Fruit fly (Drosophila melanogaster) S2 (cell line): ENCODE results near the gene Pdi.

Source experiments
- CG8478 ChIP-seq: fragments of >200 bp; optimal IDR thresholded peaks from 2 replicates; lab custom pipeline; 2018
- CTCF ChIP-seq, 2 experiments: fragments of >200 bp; optimal IDR thresholded peaks; 2 replicates each; lab custom pipeline; 2018

Gene Pdi

DNA sequence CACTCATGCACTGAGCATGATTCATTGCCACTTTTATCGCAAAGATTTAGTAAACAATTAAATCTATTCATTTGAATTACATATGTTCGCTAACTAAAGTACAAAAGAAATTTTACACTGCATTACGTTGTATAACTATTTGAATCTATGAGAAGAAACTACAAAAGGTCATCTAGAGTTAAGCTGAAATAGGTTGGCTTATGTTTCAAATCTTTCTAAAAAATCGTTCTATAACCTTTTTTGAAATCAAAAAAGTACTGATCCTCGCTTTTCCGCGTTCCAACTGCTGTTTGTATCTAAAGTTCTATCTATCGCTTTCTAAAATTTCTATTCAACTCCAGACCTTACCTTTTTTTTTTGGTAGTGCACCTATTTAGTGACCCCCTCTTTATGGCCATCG lies 16.9 kb downstream of the Pdi start:
- no peak for TF ChIP-seq CTCF (optimal IDR thresholded peaks at IDR 0.05; lab: Kevin White, UChicago)
- no peak for TF ChIP-seq CG8478

DNA sequence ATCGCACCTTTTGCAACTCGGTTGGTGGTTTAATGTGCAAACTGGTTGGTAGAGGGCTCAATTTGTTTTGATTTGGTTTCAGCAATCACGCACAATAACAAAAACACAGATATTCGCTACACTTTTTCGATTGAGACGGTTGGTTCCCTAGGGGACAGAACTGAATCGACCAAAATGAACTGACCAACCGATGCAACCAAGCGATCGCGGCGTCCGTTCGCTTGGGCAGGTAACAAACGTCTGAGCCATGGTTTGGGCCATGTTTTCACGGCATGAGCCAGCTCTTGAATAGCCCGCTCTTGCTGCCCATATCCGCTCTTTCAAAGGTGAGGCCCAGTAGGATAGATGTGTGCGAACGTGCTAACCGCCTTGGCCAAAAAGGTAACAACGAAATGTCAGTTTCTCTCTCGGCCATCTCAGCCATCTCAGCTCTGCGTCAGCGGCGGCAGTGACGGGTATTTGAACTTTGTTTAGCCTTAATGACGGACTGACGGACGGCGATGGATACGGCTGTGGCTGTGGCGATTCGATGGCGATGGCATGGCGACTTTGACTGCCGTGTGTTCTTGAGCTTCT lies 17.5 kb downstream of the Pdi start, which contains the start of gene CG16959:
Gene CG16959 (minus strand): TSS at position 245 of the 576 bp plus-strand sequence.
- TF ChIP-seq CTCF (optimal IDR thresholded peaks at IDR 0.05; lab: Kevin White, UChicago) (no peak), CG8478 (no peak)

DNA sequence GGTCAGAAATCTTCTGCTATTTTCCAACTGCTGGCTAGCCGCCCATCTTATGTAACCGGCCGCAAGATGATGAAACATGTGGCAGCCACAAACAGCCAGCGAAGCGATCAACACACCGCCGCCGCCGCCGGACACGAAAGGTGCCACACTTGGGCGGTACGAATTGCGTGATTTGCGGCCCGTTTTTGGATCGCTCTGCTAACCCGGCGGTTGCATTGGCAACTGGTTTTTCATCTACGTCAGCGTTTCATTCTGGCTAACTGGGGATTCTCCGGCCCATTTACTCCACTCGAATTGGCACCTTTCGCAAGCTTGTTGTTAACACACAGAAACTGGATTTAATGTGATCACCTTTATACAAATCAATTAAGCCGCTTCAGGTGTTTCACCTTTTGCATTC lies 18.9 kb downstream of the Pdi start:
- TF ChIP-seq CTCF (optimal IDR thresholded peaks at IDR 0.05; lab: Kevin White, UChicago): no peak
- TF ChIP-seq CG8478: no peak

- TF ChIP-seq CG8478 (no peak), CTCF (optimal IDR thresholded peaks at IDR 0.05; lab: Kevin White, UChicago) (no peak)
These were observed 21.4 kb downstream of the Pdi start, which contains the start of gene CG32847 for dm6 chr3L:15121272-15121671. TSS of gene CG32847 (plus strand) at chr3L:15121572.

DNA sequence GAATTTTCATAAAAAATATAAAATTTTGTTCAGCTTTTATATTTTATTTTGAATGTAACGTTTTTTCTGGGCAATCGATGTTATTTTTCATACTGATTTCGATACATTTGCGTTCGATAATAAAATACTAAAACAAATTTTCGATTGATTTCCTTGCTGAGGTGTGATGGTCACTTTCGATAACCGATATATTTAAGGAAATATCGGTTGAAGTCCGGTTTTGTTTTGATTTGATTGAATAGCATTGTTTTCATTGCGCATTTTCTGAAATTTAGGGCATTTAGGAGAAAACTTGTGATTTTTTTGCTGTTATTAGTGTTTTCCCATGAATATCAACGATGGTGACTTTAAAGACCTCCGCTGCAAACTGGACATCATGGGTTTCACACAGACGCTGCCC lies 26.1 kb downstream of the Pdi start, which contains the start of gene Cep135:
Gene Cep135 (plus strand): TSS at position 202 of the 400 bp plus-strand sequence.
- TF ChIP-seq CG8478: no peak
- no peak for TF ChIP-seq CTCF (optimal IDR thresholded peaks at IDR 0.05; lab: Kevin White, UChicago)

DNA sequence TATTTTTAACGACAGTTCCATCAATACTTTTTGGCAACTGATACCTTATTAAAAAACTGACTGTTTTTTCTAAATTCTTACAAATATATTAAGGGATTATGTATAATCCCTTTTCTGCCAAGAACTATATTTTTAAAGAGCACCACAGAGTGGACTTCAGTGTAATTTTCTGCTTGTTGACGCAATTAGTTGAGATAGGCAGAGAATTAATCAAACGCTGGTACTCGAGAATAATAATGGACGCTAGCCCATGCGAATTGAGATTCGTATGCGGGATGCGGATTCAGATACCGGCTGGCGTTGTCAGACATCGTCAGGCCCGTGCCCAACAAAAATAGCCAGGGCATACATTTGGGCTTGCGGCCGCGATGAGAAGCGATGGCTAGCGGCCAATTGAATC lies 29.4 kb downstream of the Pdi start, which contains the start of gene CG13458:
Gene CG13458 (plus strand): TSS at position 301 of the 400 bp plus-strand sequence.
- no peak for TF ChIP-seq CG8478
- TF ChIP-seq CTCF (optimal IDR thresholded peaks at IDR 0.05; lab: Kevin White, UChicago): no peak

DNA sequence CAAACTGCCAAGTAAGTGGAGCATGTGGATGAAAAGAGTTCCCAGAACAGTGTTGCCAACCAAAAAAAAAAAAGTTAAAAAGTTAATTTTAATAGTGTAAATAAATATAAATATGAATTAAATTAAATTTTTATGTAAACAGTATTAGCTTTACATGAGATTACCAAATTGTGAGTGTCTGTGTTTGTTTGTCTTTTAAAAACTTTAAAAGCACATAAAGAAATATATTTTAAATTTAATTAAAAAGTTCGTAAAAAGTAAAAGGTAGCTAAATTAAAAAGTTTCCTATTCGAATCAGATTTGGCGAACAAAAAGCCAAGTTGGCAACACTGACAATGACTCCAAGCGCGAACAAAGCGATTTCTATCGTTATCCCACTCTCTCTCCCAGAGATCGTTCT lies 33.7 kb downstream of the Pdi start:
- TF ChIP-seq CG8478: no peak
- TF ChIP-seq CTCF (optimal IDR thresholded peaks at IDR 0.05; lab: Kevin White, UChicago): no peak

dm6 chr3L:15108524-15108923 lies 34.1 kb downstream of the Pdi start:
- TF ChIP-seq CTCF (optimal IDR thresholded peaks at IDR 0.05; lab: Kevin White, UChicago) (no peak), CG8478 (no peak)

- TF ChIP-seq CTCF (optimal IDR thresholded peaks at IDR 0.05; lab: Kevin White, UChicago) (no peak), CG8478 (no peak)
These were observed 34.8 kb downstream of the Pdi start for dm6 chr3L:15107776-15108379.

dm6 chr3L:15107158-15107775 lies 35.4 kb downstream of the Pdi start:
- TF ChIP-seq CTCF (optimal IDR thresholded peaks at IDR 0.05; lab: Kevin White, UChicago) (no peak), CG8478 (no peak)

dm6 chr3L:15105566-15106207 lies 37.0 kb downstream of the Pdi start, which contains the start of gene CG45071:
TSS of gene CG45071 (plus strand) at chr3L:15105882.
- TF ChIP-seq CTCF (optimal IDR thresholded peaks at IDR 0.05; lab: Kevin White, UChicago): no peak
- no peak for TF ChIP-seq CG8478

DNA sequence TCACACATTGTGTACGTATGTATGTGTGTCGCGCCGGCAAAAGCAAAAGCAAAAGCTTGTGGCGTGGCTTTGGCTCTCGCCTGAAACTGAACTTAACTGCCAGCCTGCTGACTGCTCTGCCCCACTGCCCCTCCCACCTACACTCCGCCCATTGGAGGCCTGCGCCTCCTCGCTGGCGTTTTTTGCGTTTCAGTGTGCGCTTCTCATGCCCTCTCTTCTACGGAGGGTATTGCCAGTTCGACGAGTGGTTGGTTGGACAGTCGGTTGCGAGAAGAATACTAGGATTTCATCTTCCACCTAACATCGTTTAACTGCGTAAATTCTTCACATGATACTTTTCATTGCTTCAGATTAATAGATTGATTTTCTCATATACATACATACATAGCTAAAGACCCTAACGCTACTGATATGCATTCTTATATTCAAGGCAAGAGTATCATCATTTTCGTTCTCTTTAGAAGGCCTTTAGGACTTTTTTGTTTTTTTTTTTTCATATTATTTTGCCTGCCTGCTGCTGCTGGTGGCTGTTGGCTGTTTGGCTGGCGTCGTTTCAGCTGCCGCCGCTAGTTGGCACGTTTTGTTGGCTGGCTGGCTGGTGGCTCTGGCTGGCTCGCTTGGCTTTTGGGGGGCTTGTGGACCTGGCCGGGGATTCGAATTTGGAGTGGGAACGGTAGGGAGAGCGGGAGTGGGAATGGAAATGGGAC lies 37.6 kb downstream of the Pdi start:
- TF ChIP-seq CG8478 (no peak), CTCF (optimal IDR thresholded peaks at IDR 0.05; lab: Kevin White, UChicago) (no peak)

DNA sequence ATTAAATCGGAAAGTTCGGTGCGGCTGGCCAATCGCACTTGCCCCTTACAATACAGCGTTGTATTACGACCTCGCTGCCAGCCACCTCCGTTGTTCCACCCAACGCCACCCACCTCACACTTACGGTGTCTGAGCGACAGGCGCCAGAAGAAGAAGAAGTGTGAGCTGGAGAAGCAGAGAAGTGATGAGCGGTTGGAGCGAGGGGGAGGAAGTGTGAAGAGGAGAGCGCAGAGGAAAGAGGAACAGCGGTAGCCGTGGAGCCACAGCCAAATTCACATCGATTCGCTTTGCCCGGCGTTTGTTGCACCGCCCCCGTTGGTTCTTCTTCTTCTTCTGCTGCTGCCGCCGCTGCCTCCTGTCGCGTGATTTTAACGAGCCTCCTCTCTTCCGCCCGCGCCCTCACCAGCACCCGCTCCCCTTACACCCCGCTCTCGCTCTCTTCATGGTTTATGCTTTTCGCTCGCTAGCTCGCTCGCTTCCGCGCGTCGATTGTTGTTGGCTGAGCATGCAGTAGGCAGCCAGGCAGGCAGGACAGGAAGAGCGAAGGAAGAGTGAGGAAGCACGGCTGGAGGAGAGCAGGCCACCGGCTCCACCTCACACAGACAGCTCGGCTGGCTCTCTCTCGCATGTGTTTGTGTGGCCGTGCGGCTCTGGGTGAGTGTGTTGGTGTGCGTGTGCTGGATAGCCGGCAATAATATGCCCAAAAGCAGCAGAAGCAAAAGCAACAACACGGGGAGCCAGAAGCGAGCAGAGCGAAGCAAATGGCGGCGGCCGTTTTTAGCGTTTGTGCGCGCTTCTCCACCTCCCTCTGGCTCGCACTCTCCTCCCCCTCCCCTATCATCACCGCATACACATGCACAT lies 38.4 kb downstream of the Pdi start:
- no peak for TF ChIP-seq CTCF (optimal IDR thresholded peaks at IDR 0.05; lab: Kevin White, UChicago)
- no peak for TF ChIP-seq CG8478

DNA sequence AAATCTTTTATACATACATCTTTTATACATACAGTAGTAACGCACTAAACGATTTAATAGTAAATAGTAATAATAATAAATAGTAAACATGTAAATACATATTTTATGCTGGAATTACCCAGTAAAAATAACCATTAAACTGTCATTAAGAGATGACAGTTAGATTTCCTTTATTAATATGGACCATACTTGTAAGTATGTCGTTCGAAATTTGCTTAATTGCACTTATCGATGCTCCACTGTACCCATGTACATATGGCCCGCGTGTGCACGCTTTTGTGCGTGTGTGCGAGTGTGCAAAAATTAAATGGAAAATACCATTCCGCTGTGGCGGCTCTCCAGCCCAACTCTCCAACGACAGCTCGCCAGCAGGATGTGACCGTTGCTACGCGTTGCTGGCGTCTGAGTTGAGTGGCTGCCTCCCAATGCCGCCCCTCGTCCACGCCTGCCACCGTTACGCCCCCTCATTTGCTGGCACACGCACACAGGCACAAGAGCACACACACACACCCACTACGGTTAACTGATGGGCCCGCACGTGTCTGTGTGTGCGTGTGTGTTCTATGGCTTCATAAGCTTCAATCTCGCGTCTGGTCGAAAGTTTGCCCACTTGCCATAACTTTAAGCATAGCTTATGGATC lies 39.9 kb downstream of the Pdi start:
- TF ChIP-seq CG8478 (no peak), CTCF (optimal IDR thresholded peaks at IDR 0.05; lab: Kevin White, UChicago) (no peak)
